Fruit fly (Drosophila melanogaster) whole organism, wandering third instar larva: ENCODE data around the gene CG46468.

Experiments
- Abd-B ChIP-seq: fragments of >200 bp; optimal IDR thresholded peaks from 2 replicates; lab custom pipeline; 2017; ENCODE audit warnings: missing biosample characterization, missing genetic modification characterization
- Hr78 ChIP-seq: fragments of >200 bp; optimal IDR thresholded peaks from 2 replicates; lab custom pipeline; 2017; ENCODE audit warnings: missing biosample characterization, missing genetic modification characterization
- Mio ChIP-seq: sonication (Bioruptor generic); optimal IDR thresholded peaks from 2 replicates; lab custom pipeline; 2016; ENCODE audit warnings: missing biosample characterization, missing genetic modification characterization
- N ChIP-seq: fragments of >200 bp; optimal IDR thresholded peaks from 2 replicates; lab custom pipeline; 2018; ENCODE audit warnings: missing biosample characterization, missing external identifiers, missing genetic modification characterization
- OdsH ChIP-seq: fragments of 200-800 bp; sonication (Bioruptor generic); optimal IDR thresholded peaks from 2 replicates; lab custom pipeline; 2016; ENCODE audit warnings: missing biosample characterization, mild to moderate bottlenecking, missing genetic modification characterization
- br ChIP-seq: fragments of 200-800 bp; sonication (Bioruptor generic); optimal IDR thresholded peaks from 2 replicates; lab custom pipeline; 2016; ENCODE audit warnings: missing biosample characterization, missing genetic modification characterization
- fru ChIP-seq: fragments of 200-800 bp; sonication (Bioruptor generic); optimal IDR thresholded peaks from 3 replicates; lab custom pipeline; 2016; ENCODE audit warnings: missing biosample characterization, mild to moderate bottlenecking, missing genetic modification characterization
- h ChIP-seq: fragments of 200-800 bp; sonication (Bioruptor generic); optimal IDR thresholded peaks from 3 replicates; lab custom pipeline; 2016; ENCODE audit warnings: missing biosample characterization, mild to moderate bottlenecking, missing genetic modification characterization
- tai ChIP-seq: sonication (Bioruptor generic); optimal IDR thresholded peaks from 2 replicates; lab custom pipeline; 2016; ENCODE audit warnings: missing biosample characterization, missing genetic modification characterization

DNA sequence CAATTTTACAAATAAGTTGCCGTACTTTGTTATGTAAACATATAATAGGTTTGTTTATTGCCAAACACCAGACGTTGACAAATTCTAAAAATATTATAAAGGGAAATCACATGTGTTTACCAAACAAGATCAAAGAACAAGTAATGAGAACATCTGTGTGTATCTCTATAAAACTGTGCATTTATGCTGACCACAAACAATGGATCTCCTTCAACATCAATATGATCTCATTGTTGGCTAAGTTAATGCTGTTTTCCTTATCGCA is 66.3 kb downstream of the CG46468 start:
- no peak for TF ChIP-seq h (GFP tag; lab: Kevin White, UChicago)
- no peak for TF ChIP-seq Hr78 (GFP tag; lab: Kevin White, UChicago)
- TF ChIP-seq OdsH (GFP tag; lab: Kevin White, UChicago), result no peak
- TF ChIP-seq Mio (GFP tag; lab: Kevin White, UChicago), result no peak
- no peak for TF ChIP-seq N (GFP tag; lab: Kevin White, UChicago)
- no peak for TF ChIP-seq fru (GFP tag; lab: Kevin White, UChicago)
- TF ChIP-seq tai (GFP tag; lab: Kevin White, UChicago), result no peak
- no peak for TF ChIP-seq Abd-B (GFP tag; lab: Kevin White, UChicago)
- TF ChIP-seq br, result no peak
